Fruit fly (Drosophila melanogaster): ENCODE measurements around the gene gskt.

Gene gskt

dm6 chr3R:31381216-31381688 is 9.0 kb downstream of the gskt start (continued):
- no peak for TF ChIP-seq CG6175 (GFP tag; IDR thresholded peaks at IDR 0.05)
- TF ChIP-seq Dbx (GFP tag; IDR thresholded peaks at IDR 0.05): peak; percentile 58; the same call in 2 of the 3 replicates
- peak; percentile 52 for TF ChIP-seq CG7839 (tag; optimal IDR thresholded peaks at IDR 0.05)
- peak; percentile 50 for TF ChIP-seq tx (GFP tag; optimal IDR thresholded peaks at IDR 0.05)
- TF ChIP-seq pho (GFP tag; optimal IDR thresholded peaks at IDR 0.05): peak; percentile 78
- peak; percentile 73 for TF ChIP-seq CG7786 (GFP tag; optimal IDR thresholded peaks at IDR 0.05)
- TF ChIP-seq grau (tag; optimal IDR thresholded peaks at IDR 0.05): peak; percentile 69
- TF ChIP-seq Dek (tag; optimal IDR thresholded peaks at IDR 0.05): peak; percentile 61
- peak; percentile 49 for TF ChIP-seq CG12659 (GFP tag; optimal IDR thresholded peaks at IDR 0.05)
- no peak for TF ChIP-seq CG33213 (GFP tag; optimal IDR thresholded peaks at IDR 0.05)
- peak; percentile 29 for TF ChIP-seq sug (tag; optimal IDR thresholded peaks at IDR 0.05)
- TF ChIP-seq CTCF (GFP tag; optimal IDR thresholded peaks at IDR 0.05): peak; percentile 84
- peak; percentile 41 for TF ChIP-seq CrebB (tag; optimal IDR thresholded peaks at IDR 0.05)
- peak; percentile 42; the same call in 1 of the 2 replicates for TF ChIP-seq Oaz (GFP tag; IDR thresholded peaks at IDR 0.05)
- no peak for TF ChIP-seq CG5180 (GFP tag; optimal IDR thresholded peaks at IDR 0.05)
- TF ChIP-seq CG11398 (GFP tag; optimal IDR thresholded peaks at IDR 0.05): peak; percentile 50
- peak; percentile 78 for TF ChIP-seq slbo (GFP tag; IDR thresholded peaks at IDR 0.05)
- TF ChIP-seq row (GFP tag; IDR thresholded peaks at IDR 0.05): peak; percentile 72
- 0 out of 2 replicates have a peak, but pooled peaks have one; percentile 34 for TF ChIP-seq ara (GFP tag; IDR thresholded peaks at IDR 0.05)
- peak; percentile 89 for TF ChIP-seq sens (GFP tag)
- no peak for TF ChIP-seq CG17186 (GFP tag; optimal IDR thresholded peaks at IDR 0.05)
- 0 out of 2 replicates have a peak, but pooled peaks have one; percentile 8 for TF ChIP-seq CG4730 (GFP tag; IDR thresholded peaks at IDR 0.05)
- TF ChIP-seq CG2202 (tag; optimal IDR thresholded peaks at IDR 0.05): peak; percentile 11
- TF ChIP-seq Atf-2 (GFP tag; optimal IDR thresholded peaks at IDR 0.05): peak; percentile 1
- TF ChIP-seq Lhr (GFP tag; optimal IDR thresholded peaks at IDR 0.05): peak; percentile 58
- TF ChIP-seq sd (tag; optimal IDR thresholded peaks at IDR 0.05): peak; percentile 58
- TF ChIP-seq Camta (GFP tag; optimal IDR thresholded peaks at IDR 0.05): no peak
- peak; percentile 36; the same call in 1 of the 2 replicates for TF ChIP-seq Rx (GFP tag; IDR thresholded peaks at IDR 0.05)
- 0 out of 2 replicates have a peak, but pooled peaks have one; percentile 25 for TF ChIP-seq rib (GFP tag; IDR thresholded peaks at IDR 0.05)
- peak; percentile 23 for TF ChIP-seq Oli (tag; optimal IDR thresholded peaks at IDR 0.05)
- peak; percentile 31 for TF ChIP-seq Blimp-1 (GFP tag; optimal IDR thresholded peaks at IDR 0.05)
- TF ChIP-seq Trl (optimal IDR thresholded peaks at IDR 0.05): no peak
- TF ChIP-seq Trl (GFP tag; optimal IDR thresholded peaks at IDR 0.05): peak; percentile 54
- peak; percentile 31 for TF ChIP-seq CG12299 (tag; optimal IDR thresholded peaks at IDR 0.05)
- no peak for TF ChIP-seq CkIIα-i1 (GFP tag; IDR thresholded peaks at IDR 0.05)
- peak; percentile 42 for TF ChIP-seq slp2 (GFP tag; optimal IDR thresholded peaks at IDR 0.05)
- TF ChIP-seq Opbp (GFP tag; IDR thresholded peaks at IDR 0.05; ENCODE audit: partially characterized antibody): peak; percentile 56; the same call in 2 of the 3 replicates
- no peak for TF ChIP-seq h (optimal IDR thresholded peaks at IDR 0.05)
- TF ChIP-seq lilli (GFP tag; optimal IDR thresholded peaks at IDR 0.05): peak; percentile 64
- peak; percentile 78 for TF ChIP-seq CG32532 (GFP tag; IDR thresholded peaks at IDR 0.05)
- peak; percentile 45 for TF ChIP-seq CG2678 (tag; optimal IDR thresholded peaks at IDR 0.05)
- no peak for TF ChIP-seq Usf (GFP tag; optimal IDR thresholded peaks at IDR 0.05)
- peak; percentile 26; the same call in 1 of the 2 replicates for TF ChIP-seq CG31224 (GFP tag; IDR thresholded peaks at IDR 0.05)
- TF ChIP-seq vfl (GFP tag; optimal IDR thresholded peaks at IDR 0.05): no peak
- peak; percentile 75 for TF ChIP-seq CG12769 (tag; optimal IDR thresholded peaks at IDR 0.05)
- TF ChIP-seq CG3838 (GFP tag; optimal IDR thresholded peaks at IDR 0.05): peak; percentile 20
- no peak for TF ChIP-seq CG1647 (GFP tag; optimal IDR thresholded peaks at IDR 0.05)
- TF ChIP-seq dmrt99B (tag; optimal IDR thresholded peaks at IDR 0.05): peak; percentile 47
- peak; percentile 40; the same call in 1 of the 2 replicates for TF ChIP-seq bbx (GFP tag; IDR thresholded peaks at IDR 0.05; ENCODE audit: partially characterized antibody)
- TF ChIP-seq CG2129 (GFP tag; IDR thresholded peaks at IDR 0.05; ENCODE audit: partially characterized antibody): no peak
- no peak for TF ChIP-seq peb (GFP tag; IDR thresholded peaks at IDR 0.05)
- no peak for TF ChIP-seq ac (GFP tag; optimal IDR thresholded peaks at IDR 0.05)
